Fruit fly (Drosophila melanogaster): ENCODE results near the gene Ubc2.

Gene Ubc2

DNA sequence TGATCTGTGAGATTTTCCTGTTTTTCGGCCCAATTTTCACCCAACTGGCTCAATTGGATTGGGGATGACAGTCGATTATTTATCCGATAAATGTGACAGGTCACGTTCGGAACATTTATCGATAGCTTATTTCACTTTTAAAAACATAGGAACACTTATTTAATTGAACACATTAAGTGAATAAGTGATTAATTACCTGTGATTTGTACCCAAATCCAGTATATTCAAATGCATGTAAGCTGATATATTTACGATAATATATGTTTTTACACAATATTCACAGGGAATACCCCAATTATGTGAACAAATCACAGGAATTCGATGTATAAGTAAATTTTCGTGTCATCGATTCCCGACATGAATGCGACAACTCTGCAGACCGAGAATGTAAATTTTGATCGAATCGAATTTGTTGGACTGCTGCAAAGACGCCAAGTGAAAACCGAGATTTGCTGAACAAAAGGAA lies 35.4 kb downstream of the Ubc2 start, which contains the start of the genes EMC3 and Dpy-30L1 (continued):
- peak; percentile 78 for TF ChIP-seq vnd (GFP tag; IDR thresholded peaks at IDR 0.05; ENCODE audit: partially characterized antibody)
- no peak for TF ChIP-seq ap (GFP tag; IDR thresholded peaks at IDR 0.05)
- TF ChIP-seq sim (GFP tag; IDR thresholded peaks at IDR 0.05) = no peak
- TF ChIP-seq phol (tag; optimal IDR thresholded peaks at IDR 0.05) = peak; percentile 68
- peak; percentile 0 for TF ChIP-seq CG6765 (GFP tag; optimal IDR thresholded peaks at IDR 0.05)
- 0 out of 2 replicates have a peak, but pooled peaks have one; percentile 17 for TF ChIP-seq NFAT (GFP tag; IDR thresholded peaks at IDR 0.05)
- peak; percentile 56 for TF ChIP-seq CG1602 (GFP tag; optimal IDR thresholded peaks at IDR 0.05)
- peak; percentile 78 for TF ChIP-seq CG30020 (tag; optimal IDR thresholded peaks at IDR 0.05)
- TF ChIP-seq jing (GFP tag; optimal IDR thresholded peaks at IDR 0.05) = no peak
- peak; percentile 37; the same call in 1 of the 2 replicates for TF ChIP-seq Xrp1 (GFP tag; IDR thresholded peaks at IDR 0.05)
- peak; percentile 95 for TF ChIP-seq CG2116 (GFP tag; optimal IDR thresholded peaks at IDR 0.05)
- no peak for TF ChIP-seq CG12104 (GFP tag; optimal IDR thresholded peaks at IDR 0.05)
- no peak for TF ChIP-seq CG31388 (GFP tag; optimal IDR thresholded peaks at IDR 0.05)
- TF ChIP-seq CG1603 (tag; optimal IDR thresholded peaks at IDR 0.05) = peak; percentile 80
- peak; percentile 73; the same call in 2 of the 3 replicates for TF ChIP-seq hb (GFP tag; IDR thresholded peaks at IDR 0.05; ENCODE audit: partially characterized antibody)
- TF ChIP-seq dysf (GFP tag; IDR thresholded peaks at IDR 0.05) = peak; percentile 57; the same call in 2 of the 3 replicates
- peak; percentile 49 for TF ChIP-seq ind (GFP tag; optimal IDR thresholded peaks at IDR 0.05)
- TF ChIP-seq Hand (GFP tag; optimal IDR thresholded peaks at IDR 0.05) = no peak
- 0 out of 2 replicates have a peak, but pooled peaks have one; percentile 35 for TF ChIP-seq CG31224 (GFP tag; IDR thresholded peaks at IDR 0.05)
- no peak for TF ChIP-seq NC2α (GFP tag; optimal IDR thresholded peaks at IDR 0.05)
- TF ChIP-seq Optix (GFP tag; IDR thresholded peaks at IDR 0.05) = no peak
- no peak for TF ChIP-seq CG6175 (GFP tag; IDR thresholded peaks at IDR 0.05)
- peak; percentile 72; the same call in 2 of the 3 replicates for TF ChIP-seq Opbp (GFP tag; IDR thresholded peaks at IDR 0.05; ENCODE audit: partially characterized antibody)
- no peak for TF ChIP-seq CG5245 (GFP tag; optimal IDR thresholded peaks at IDR 0.05)
- TF ChIP-seq CG16779 (GFP tag; IDR thresholded peaks at IDR 0.05) = no peak
- TF ChIP-seq CG33213 (GFP tag; optimal IDR thresholded peaks at IDR 0.05) = peak; percentile 54
- no peak for TF ChIP-seq CG10565 (GFP tag; optimal IDR thresholded peaks at IDR 0.05)
- peak; percentile 68 for TF ChIP-seq CG13624 (GFP tag; optimal IDR thresholded peaks at IDR 0.05)
- no peak for TF ChIP-seq Sry-β (GFP tag; optimal IDR thresholded peaks at IDR 0.05)
- peak; percentile 91 for TF ChIP-seq BEAF-32 (GFP tag; optimal IDR thresholded peaks at IDR 0.05)
- peak; percentile 13 for TF ChIP-seq Camta (GFP tag; optimal IDR thresholded peaks at IDR 0.05)
- TF ChIP-seq HmgD (GFP tag; optimal IDR thresholded peaks at IDR 0.05) = no peak
- peak in 1 of 2 experiments; percentile 30 for TF ChIP-seq Hr51 (GFP tag; optimal IDR thresholded peaks at IDR 0.05)
- TF ChIP-seq CG43689 (GFP tag; IDR thresholded peaks at IDR 0.05) = no peak
- peak; percentile 12 for TF ChIP-seq gcm2 (GFP tag; optimal IDR thresholded peaks at IDR 0.05)
- TF ChIP-seq chinmo (GFP tag; IDR thresholded peaks at IDR 0.05; ENCODE audit: partially characterized antibody) = peak; percentile 76; the same call in 1 of the 4 replicates
- TF ChIP-seq bigmax (GFP tag; optimal IDR thresholded peaks at IDR 0.05) = no peak
- TF ChIP-seq cad (GFP tag; optimal IDR thresholded peaks at IDR 0.05) = no peak
- TF ChIP-seq NC2β (GFP tag; optimal IDR thresholded peaks at IDR 0.05) = peak; percentile 35
- TF ChIP-seq CG10147 (GFP tag; optimal IDR thresholded peaks at IDR 0.05) = no peak
- TF ChIP-seq CG4617 (GFP tag; optimal IDR thresholded peaks at IDR 0.05; ENCODE audit: borderline replicate concordance) = peak; percentile 64
- no peak for TF ChIP-seq crol (GFP tag; IDR thresholded peaks at IDR 0.05)
- TF ChIP-seq NK7.1 (GFP tag; optimal IDR thresholded peaks at IDR 0.05) = peak; percentile 26
- TF ChIP-seq CG3995 (GFP tag; optimal IDR thresholded peaks at IDR 0.05) = peak; percentile 99
- no peak for TF ChIP-seq D (optimal IDR thresholded peaks at IDR 0.05)
- no peak for TF ChIP-seq D (GFP tag; optimal IDR thresholded peaks at IDR 0.05)
- no peak for TF ChIP-seq Dfd (GFP tag; optimal IDR thresholded peaks at IDR 0.05)
- peak; percentile 51 for TF ChIP-seq Abd-B (GFP tag; optimal IDR thresholded peaks at IDR 0.05)
- TF ChIP-seq dmrt11E (tag; optimal IDR thresholded peaks at IDR 0.05) = peak; percentile 63
- TF ChIP-seq E2f2 (GFP tag; IDR thresholded peaks at IDR 0.05) = peak; percentile 54; the same call in 1 of the 2 replicates
- TF ChIP-seq CG4360 (GFP tag; IDR thresholded peaks at IDR 0.05) = no peak

Data from whole organism, embryonic.